Worm (Caenorhabditis elegans) whole organism, early embryonic: ENCODE measurements around the gene try-10.

Experiments
- B0310.2 ChIP-seq: sonication (generic microtip); optimal IDR thresholded peaks from 2 replicates; lab custom pipeline; 2016; ENCODE audit warnings: mild to moderate bottlenecking, missing genetic modification characterization, missing compliant biosample characterization
- F13C5.2 ChIP-seq: sonication (generic microtip); optimal IDR thresholded peaks from 2 replicates; lab custom pipeline; 2017; ENCODE audit warnings: mild to moderate bottlenecking, missing genetic modification characterization, inconsistent platforms, missing compliant biosample characterization
- aly-1 ChIP-seq: sonication (generic microtip); optimal IDR thresholded peaks from 2 replicates; lab custom pipeline; 2016; ENCODE audit warnings: missing genetic modification characterization, missing compliant biosample characterization
- ama-1 ChIP-seq: fragments of 150-350 bp; optimal IDR thresholded peaks from 2 replicates; lab custom pipeline; 2014
- ceh-13 ChIP-seq: fragments of 200-800 bp; sonication (Bioruptor generic); optimal IDR thresholded peaks from 2 replicates; lab custom pipeline; 2018; ENCODE audit warnings: mild to moderate bottlenecking, missing genetic modification characterization, missing compliant biosample characterization
- ceh-36 ChIP-seq: sonication (generic microtip); optimal IDR thresholded peaks from 2 replicates; lab custom pipeline; 2016; ENCODE audit warnings: missing genetic modification characterization, inconsistent platforms, missing compliant biosample characterization
- flt-1 ChIP-seq: fragments of 200-800 bp; sonication (Bioruptor generic); IDR thresholded peaks from 2 replicates; pipeline ENCODE4 v1.3.6; 2022; ENCODE audit warnings: missing genetic modification characterization, missing compliant biosample characterization
- hmbx-1 ChIP-seq: sonication (generic microtip); optimal IDR thresholded peaks from 2 replicates; lab custom pipeline; 2016; ENCODE audit warnings: mild to moderate bottlenecking, missing genetic modification characterization, missing compliant biosample characterization
- hmg-4 ChIP-seq: fragments of 200-800 bp; sonication (Bioruptor generic); optimal IDR thresholded peaks from 2 replicates; lab custom pipeline; 2018; ENCODE audit warnings: mild to moderate bottlenecking, missing genetic modification characterization, missing compliant biosample characterization
- hnd-1 ChIP-seq: sonication (generic microtip); optimal IDR thresholded peaks from 2 replicates; lab custom pipeline; 2016; ENCODE audit warnings: missing genetic modification characterization, missing compliant biosample characterization
- pes-1 ChIP-seq: fragments of 200-800 bp; sonication (Bioruptor generic); IDR thresholded peaks from 2 replicates; pipeline ENCODE4 v1.3.6; 2022; ENCODE audit warnings: missing genetic modification reagents, missing genetic modification characterization, missing compliant biosample characterization
- tbx-37 ChIP-seq: fragments of 200-800 bp; sonication (Bioruptor generic); conservative IDR thresholded peaks from 2 replicates; pipeline ENCODE4 v1.3.6; 2022; ENCODE audit warnings: missing genetic modification reagents, missing genetic modification characterization, missing compliant biosample characterization
- tra-4 ChIP-seq: sonication (generic microtip); optimal IDR thresholded peaks from 2 replicates; lab custom pipeline; 2017; ENCODE audit warnings: missing genetic modification characterization, missing compliant biosample characterization

DNA sequence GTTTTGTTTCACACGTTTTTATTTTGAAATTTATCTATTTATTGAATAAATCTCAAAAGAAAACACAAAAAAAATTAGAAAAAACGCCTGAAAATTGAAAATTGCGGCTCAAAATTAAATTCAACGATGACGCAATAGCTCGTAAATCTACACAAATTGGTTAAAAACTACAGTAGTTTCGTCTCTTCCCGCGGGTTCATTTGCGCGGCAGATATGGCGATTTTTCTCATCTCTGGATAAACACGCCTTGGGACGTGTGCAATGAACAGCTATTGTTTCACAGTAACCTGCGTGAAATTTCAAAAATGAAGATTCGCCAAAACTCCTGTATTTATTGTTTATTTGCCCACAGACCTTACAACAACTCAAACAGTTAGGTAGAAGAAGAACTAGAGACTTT is 3.8 kb downstream of the try-10 start:
- TF ChIP-seq tra-4 = no peak
- TF ChIP-seq pes-1 (GFP tag; lab: Robert Waterston, UW) = no peak
- no peak for TF ChIP-seq hnd-1 (tag; lab: Kevin White, UChicago)
- TF ChIP-seq ama-1 = no peak
- TF ChIP-seq hmbx-1 (tag; lab: Kevin White, UChicago) = no peak
- no peak for TF ChIP-seq hmg-4
- TF ChIP-seq flt-1 (GFP tag; lab: Robert Waterston, UW) = no peak
- TF ChIP-seq F13C5.2 (tag; lab: Kevin White, UChicago) = no peak
- TF ChIP-seq ceh-13 (GFP tag; lab: Kevin White, UChicago) = no peak
- TF ChIP-seq ceh-36 (tag; lab: Kevin White, UChicago) = no peak
- TF ChIP-seq tbx-37 (GFP tag; lab: Robert Waterston, UW) = no peak
- TF ChIP-seq aly-1 = no peak
- TF ChIP-seq B0310.2 (tag; lab: Kevin White, UChicago) = no peak
